Worm (Caenorhabditis elegans): ENCODE data around the gene srlf-24.
"Not testable (repeated sequence)": the region's sequence is repeated elsewhere in the genome, so short reads cannot be mapped to it uniquely, and the experiment has no call there.

Gene srlf-24

DNA sequence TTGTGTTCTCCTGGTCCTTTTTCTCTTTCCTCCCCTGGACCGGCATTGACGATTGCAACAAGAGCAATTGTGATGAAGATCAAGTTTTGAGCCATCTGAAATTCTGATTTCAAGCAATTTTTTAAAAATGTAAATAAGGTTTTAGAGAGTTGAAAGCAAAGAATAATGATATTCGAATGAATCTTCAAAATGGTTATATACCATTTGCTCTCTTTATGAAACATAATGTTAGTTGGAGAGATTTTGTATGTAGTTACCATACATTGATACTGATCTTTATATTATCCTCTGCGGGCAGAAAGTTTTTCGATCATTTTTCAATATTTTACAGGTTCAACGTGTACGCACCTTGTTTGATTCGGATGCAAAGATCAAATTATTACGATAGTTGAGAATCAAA lies at the start of gene srlf-24:
Gene srlf-24, minus strand, starts transcription at position 101 of the 400 bp plus-strand sequence.
- no peak for TF ChIP-seq W03F9.2 (tag; optimal IDR thresholded peaks at IDR 0.05)
- no peak for TF ChIP-seq dao-5 (tag; optimal IDR thresholded peaks at IDR 0.05)
- TF ChIP-seq him-1 (tag; optimal IDR thresholded peaks at IDR 0.05): no peak

DNA sequence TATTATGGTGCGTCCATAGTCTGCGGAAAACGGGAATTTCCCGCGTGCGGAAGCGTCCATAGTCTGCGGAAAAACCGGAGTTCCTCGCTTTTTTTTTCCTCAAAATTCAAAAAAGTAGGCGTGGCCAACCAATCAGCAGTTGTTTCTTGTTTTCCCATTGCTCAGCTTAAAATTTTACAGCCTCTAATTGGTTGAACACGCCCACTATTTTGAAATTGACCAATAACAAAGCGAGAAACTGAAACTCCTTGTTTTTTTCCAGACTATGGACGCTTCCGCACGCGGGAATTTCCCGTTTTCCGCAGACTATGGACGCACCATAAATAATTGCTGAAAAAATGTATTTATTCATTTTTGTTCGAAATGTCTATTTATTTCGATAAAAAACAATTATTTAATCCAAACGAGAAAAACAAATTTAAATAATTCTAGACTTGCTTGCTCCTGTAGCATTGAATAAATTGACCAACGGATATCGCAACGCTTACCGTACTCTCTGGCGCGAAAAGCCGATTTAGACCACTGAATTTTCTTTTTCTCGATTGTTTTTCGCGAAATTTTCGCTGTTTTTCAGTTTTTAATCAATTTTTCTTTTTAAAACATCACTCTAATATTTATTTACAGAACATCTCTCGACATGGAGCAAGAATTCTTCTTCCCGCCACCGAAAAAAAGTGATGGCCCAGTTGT lies 48.9 kb upstream of the srlf-24 start, which contains the start of gene C08F8.3:
Gene C08F8.3, plus strand, starts transcription at position 620 of the 690 bp plus-strand sequence.
- not testable (repeated sequence) for TF ChIP-seq W03F9.2, him-1, dao-5 (tag; optimal IDR thresholded peaks at IDR 0.05)

DNA sequence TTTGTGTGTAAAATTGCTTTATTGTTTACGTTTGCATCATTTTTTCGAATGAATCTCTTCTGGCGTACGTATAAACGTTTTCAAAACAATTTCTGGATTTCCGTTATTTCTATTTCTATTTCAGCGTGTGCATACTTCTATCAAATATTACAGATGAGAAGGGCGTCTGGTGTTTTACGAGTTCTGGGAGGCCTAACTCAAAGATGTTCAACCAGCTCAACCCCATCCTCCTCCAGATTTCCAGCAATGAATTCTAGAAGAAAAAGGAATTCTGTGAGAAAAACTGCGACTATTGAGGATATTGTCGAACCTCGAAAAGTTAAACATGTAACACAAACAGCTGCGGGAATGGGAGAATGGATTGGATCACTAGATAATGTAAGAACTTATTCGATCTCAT lies 45.2 kb upstream of the srlf-24 start, which contains the start of gene C08F8.2:
Gene C08F8.2, plus strand, starts transcription at position 154 of the 400 bp plus-strand sequence.
- no peak for TF ChIP-seq W03F9.2 (tag; optimal IDR thresholded peaks at IDR 0.05)
- TF ChIP-seq dao-5 (tag; optimal IDR thresholded peaks at IDR 0.05): no peak
- TF ChIP-seq him-1 (tag; optimal IDR thresholded peaks at IDR 0.05): no peak

DNA sequence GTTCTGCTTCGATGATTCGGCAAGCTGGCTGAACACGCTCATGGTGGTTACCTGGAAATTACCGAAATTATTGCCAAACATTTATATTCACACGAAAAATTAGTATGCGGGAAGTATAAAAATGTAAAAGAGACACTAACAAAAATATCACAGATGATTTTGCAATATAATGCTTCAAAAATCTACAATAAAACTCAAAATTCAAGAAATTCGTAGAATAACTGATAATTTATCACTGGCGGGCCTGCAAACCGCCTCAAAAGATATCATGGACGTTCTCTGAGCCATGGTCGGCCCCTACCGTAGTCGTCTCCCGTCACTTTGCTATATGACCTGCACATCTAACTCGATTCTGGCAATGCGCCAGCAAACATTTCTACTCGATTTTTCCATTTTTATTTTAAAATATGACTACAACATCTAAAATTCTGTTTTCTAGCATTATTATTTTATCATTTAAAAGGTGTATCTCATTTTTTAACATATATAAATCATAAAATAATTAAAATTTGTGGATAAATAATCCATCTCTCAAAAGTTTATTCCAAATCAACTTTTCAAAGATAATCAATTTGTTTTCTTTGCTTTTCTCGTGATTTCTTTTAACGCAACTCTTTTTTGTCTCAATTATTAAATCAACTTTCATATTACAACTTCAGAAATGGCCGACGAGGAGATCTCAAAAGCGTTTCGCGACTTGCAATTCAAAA lies 44.0 kb upstream of the srlf-24 start, which contains the start of the genes F01G4.6 and pfd-1:
Gene F01G4.6, minus strand, starts transcription at position 51 of the 710 bp plus-strand sequence.
Gene pfd-1, plus strand, starts transcription at position 660 of the 710 bp plus-strand sequence.
- peak; percentile 92 for TF ChIP-seq W03F9.2 (tag; optimal IDR thresholded peaks at IDR 0.05)
- peak; percentile 40 for TF ChIP-seq him-1 (tag; optimal IDR thresholded peaks at IDR 0.05)
- no peak for TF ChIP-seq dao-5 (tag; optimal IDR thresholded peaks at IDR 0.05)

DNA sequence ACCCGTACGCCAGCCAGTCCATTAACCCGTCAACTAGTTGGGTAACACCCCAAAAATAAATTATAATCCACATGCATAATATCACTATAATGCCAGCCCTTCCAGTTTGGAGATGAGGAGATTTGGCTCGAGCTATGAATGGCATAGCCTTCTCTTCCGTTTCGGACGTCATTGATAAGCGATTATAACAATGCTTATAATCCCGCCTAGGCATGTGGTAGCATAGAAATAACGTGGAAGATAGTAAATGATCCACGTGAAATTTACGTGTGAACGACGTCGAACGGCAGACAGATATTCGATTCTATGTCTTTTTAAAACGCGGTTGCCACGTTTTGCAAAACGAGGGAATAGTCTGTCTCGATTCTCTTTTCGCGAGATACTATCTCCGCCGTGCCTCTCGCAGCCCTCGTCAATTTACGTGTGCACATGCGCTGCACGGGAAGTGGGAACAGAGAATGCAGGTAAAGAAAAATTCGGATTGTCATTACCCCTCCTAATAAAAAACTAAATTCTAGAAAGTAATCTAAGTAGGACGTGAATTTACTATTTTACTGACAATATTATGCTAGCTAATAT lies 43.3 kb upstream of the srlf-24 start:
- TF ChIP-seq W03F9.2 (tag; optimal IDR thresholded peaks at IDR 0.05): peak; percentile 26
- TF ChIP-seq dao-5 (tag; optimal IDR thresholded peaks at IDR 0.05): no peak
- TF ChIP-seq him-1 (tag; optimal IDR thresholded peaks at IDR 0.05): no peak

DNA sequence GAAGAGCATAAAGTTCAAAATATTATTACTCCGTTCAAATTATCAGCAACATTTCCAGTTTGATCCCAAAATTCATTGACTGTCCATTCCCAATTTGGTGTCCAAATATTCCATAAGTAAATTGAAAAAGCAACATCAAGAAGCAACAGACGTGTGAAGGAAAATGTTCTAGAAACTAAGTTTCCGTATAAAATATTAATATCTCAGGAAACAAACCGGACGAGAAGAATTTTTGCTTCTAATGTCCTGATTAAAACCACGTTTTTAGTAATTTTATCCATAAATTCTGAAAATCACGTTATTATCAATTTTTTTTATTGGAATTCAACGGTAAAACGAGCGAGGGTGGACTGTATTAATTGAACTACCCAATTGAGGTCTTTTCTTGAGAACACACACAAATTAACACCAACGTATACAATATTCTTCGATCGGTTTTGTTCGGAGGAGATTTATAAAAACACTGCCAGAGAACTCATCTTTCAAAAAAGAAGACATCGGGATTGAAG lies 41.4 kb upstream of the srlf-24 start, which contains the start of gene pigq-1:
Gene pigq-1, minus strand, starts transcription at position 286 of the 509 bp plus-strand sequence.
- TF ChIP-seq him-1 (tag; optimal IDR thresholded peaks at IDR 0.05) (no peak), dao-5 (tag; optimal IDR thresholded peaks at IDR 0.05) (peak; percentile 12), W03F9.2 (tag; optimal IDR thresholded peaks at IDR 0.05) (no peak)

DNA sequence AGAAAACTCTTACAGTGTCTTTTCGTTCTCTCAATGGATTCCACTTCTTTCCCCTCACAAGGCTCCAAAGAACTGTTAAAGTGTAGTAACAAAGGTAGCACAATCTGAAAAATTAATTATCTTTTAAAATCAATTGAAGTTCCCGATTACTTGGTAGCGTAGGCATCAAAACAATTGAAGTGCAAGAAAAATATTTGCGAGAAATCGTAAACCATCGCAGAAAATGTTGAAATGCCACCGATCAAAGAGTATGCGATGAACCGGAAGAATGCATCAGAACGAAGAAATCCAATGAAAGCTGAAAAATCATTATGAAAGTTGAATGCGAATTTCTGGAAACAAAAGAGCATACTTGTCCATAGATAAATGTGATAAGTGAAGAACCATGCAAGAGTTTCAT lies 40.9 kb upstream of the srlf-24 start:
- TF ChIP-seq dao-5 (tag; optimal IDR thresholded peaks at IDR 0.05): no peak
- TF ChIP-seq him-1 (tag; optimal IDR thresholded peaks at IDR 0.05): no peak
- no peak for TF ChIP-seq W03F9.2 (tag; optimal IDR thresholded peaks at IDR 0.05)

DNA sequence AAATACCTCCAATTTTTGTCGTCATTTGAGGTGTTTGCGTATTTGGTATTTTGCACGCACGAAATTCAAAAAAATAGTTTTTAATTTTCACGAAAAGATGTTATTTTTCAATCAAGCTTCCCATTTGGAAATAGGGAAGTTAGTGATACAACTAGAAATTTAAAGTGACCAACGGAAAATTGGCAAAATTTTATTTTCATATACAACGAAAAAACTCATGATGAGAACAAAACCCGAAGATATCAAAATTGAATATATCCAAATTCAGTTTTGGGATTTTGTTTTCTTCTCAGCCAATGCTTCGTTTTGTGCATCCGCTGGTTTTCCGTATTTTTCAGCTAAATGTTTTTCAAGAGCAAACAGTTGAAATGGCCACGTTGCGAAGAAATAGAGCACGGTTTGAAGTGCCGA lies 40.3 kb upstream of the srlf-24 start:
- TF ChIP-seq him-1 (tag; optimal IDR thresholded peaks at IDR 0.05): no peak
- no peak for TF ChIP-seq dao-5 (tag; optimal IDR thresholded peaks at IDR 0.05)
- no peak for TF ChIP-seq W03F9.2 (tag; optimal IDR thresholded peaks at IDR 0.05)

DNA sequence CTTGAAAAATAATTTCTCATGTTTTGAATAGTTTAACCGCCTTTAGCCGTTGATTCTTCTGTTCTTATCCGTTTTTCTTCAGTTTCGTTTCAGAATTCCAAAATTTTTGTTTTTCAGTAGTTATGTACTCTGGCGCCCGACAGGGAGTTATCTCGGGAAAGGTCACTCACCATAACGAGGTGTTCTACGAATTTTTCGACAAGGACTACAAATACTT lies 37.5 kb upstream of the srlf-24 start, which contains the start of gene F01G4.4:
Gene F01G4.4, plus strand, starts transcription at position 118 of the 217 bp plus-strand sequence.
- TF ChIP-seq W03F9.2 (tag; optimal IDR thresholded peaks at IDR 0.05) (no peak), him-1 (tag; optimal IDR thresholded peaks at IDR 0.05) (no peak), dao-5 (tag; optimal IDR thresholded peaks at IDR 0.05) (no peak)

DNA sequence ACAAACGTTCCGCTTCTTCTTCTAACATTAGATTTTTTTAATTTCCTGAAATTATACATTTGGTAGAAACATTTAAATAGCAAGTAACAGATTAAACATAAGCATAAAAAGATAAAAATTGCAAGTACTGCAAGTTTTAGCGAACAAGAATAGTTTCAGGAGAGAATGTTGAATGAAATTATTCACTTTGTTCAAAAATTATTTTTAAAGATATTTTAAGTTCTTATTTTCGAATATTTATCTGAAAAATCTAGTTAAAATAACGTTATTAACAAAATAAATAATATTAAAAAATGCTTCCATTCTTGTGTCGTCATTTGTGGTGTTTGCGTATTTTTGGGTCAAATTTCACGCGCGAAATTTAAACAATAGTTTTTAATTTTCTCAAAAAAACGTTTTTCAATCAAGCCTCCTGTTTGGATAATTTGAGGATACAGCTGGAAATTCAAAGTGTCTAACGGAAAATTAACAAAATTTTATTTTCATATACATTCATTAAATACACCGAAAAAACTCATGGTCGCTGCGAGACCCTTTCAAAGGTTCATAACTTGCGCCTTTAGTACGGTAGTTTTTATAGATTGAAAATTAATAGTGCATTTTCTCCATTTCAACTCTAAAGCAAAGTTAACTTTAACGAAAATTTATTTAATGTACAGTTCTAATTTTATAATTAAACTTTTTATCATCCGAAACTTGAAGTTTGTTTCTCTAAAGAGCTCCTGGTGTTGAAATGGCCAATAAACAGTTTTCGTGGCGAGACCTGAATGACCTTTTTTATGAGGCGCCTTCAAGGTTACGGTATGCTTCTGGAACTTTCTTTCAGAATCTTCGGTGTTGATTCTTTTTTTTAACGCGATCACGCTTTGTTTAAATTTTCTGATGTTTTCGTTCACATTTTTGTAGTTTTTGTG lies 36.9 kb upstream of the srlf-24 start, which contains the start of gene skih-2:
Gene skih-2, minus strand, starts transcription at position 51 of the 914 bp plus-strand sequence.
- no peak for TF ChIP-seq him-1 (tag; optimal IDR thresholded peaks at IDR 0.05)
- peak; percentile 14 for TF ChIP-seq W03F9.2 (tag; optimal IDR thresholded peaks at IDR 0.05)

DNA sequence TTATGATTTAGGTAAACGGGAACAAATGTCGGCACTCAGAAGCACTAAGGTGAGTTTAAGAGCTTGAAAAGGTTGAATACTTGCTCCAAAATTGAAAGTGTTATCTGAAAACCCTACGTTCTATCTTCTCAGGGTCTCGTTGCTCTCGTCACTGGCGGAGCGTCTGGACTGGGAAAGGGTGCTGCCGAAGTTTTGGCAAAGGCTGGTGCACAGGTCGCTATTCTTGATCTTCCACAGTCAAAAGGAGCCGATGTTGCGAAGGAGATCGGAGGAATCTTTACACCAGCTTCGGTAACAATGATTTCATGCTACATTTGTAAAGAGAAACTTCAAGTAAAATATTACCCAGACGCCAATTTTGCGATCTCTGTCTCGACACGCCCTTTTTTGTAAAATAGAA lies 25.6 kb upstream of the srlf-24 start, which contains the start of gene ard-1:
Gene ard-1, plus strand, starts transcription at position 12 of the 400 bp plus-strand sequence.
- TF ChIP-seq dao-5 (tag; optimal IDR thresholded peaks at IDR 0.05): no peak
- TF ChIP-seq him-1 (tag; optimal IDR thresholded peaks at IDR 0.05): no peak
- TF ChIP-seq W03F9.2 (tag; optimal IDR thresholded peaks at IDR 0.05): no peak

DNA sequence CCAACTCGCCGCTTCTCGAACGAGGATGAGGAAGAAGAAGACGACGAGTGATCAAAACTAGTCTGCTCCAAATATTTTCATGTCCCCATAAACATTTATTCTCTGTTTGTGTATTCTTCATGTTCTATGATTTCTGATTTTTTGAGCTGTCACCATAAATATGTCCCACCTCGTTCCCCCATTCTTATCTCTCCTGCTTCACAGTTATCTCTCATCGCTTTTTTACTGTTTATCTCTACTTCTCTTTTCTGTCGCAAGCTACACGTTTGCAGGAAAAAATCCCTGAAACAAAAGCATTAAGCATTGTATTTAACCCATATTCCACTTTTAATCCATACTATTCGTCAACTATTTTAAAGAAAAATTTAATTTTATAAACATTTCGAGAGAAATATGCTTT lies 25.1 kb upstream of the srlf-24 start:
- TF ChIP-seq him-1 (tag; optimal IDR thresholded peaks at IDR 0.05): no peak
- TF ChIP-seq W03F9.2 (tag; optimal IDR thresholded peaks at IDR 0.05): no peak
- no peak for TF ChIP-seq dao-5 (tag; optimal IDR thresholded peaks at IDR 0.05)

DNA sequence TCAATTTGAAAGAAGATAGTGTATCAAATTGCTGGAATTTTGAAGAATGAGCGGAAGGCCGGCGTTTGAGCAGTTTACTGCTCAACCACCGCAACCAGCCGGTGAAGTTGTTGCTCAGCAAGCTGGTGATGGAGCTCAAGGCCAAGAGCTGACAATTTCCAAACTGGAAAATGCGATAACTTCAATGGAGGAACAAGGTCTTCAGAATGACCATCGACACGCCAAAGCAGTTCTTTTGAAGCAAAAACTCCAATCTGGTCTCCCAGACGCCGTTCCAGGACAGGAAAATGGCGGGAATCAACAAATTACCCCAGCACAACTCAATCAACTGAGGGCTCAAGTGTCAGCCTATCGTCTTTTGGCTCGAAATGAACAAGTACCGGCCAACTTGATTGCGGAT lies 20.4 kb upstream of the srlf-24 start:
- TF ChIP-seq dao-5 (tag; optimal IDR thresholded peaks at IDR 0.05) (no peak), W03F9.2 (tag; optimal IDR thresholded peaks at IDR 0.05) (no peak), him-1 (tag; optimal IDR thresholded peaks at IDR 0.05) (no peak)
